Worm (Caenorhabditis elegans): Measurements from ENCODE around the gene btb-18.

DNA sequence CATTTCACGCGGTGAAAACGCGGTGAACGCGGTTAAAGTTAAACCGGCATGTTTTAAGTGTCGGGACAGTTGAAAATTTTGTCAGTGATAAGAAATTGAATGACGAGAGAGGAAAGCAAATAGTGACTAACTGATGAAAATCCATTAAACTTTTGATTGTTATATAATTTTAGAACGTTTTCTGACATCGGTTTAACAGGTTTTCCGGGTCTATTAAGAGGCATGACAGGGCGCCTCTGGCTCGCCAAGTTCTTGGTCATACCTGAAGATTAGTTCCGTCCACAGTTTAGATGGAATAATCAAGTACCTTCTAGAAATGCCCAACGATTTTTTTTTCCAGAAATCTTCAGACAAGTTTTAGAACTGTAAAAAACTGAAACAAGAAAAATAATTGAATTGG is 25.2 kb downstream of the btb-18 start, which contains the start of gene Y46D2A.2:
- TF ChIP-seq ZK546.5 (tag; optimal IDR thresholded peaks at IDR 0.05): no peak
- no peak for TF ChIP-seq lsy-12 (tag; optimal IDR thresholded peaks at IDR 0.05)
- TF ChIP-seq nhr-28 (tag; optimal IDR thresholded peaks at IDR 0.05): no peak
- no peak for TF ChIP-seq ama-1 (optimal IDR thresholded peaks at IDR 0.05)
- TF ChIP-seq ztf-4 (tag; optimal IDR thresholded peaks at IDR 0.05): no peak
- TF ChIP-seq nhr-237 (tag; optimal IDR thresholded peaks at IDR 0.05): no peak
- no peak for TF ChIP-seq lin-39 (tag; optimal IDR thresholded peaks at IDR 0.05)
- TF ChIP-seq fos-1 (tag; optimal IDR thresholded peaks at IDR 0.05): no peak
- no peak for TF ChIP-seq unc-39 (tag; optimal IDR thresholded peaks at IDR 0.05)
- no peak for TF ChIP-seq unc-62 (GFP tag; optimal IDR thresholded peaks at IDR 0.05)
- no peak for TF ChIP-seq snpc-4 (tag; optimal IDR thresholded peaks at IDR 0.05)
- no peak for TF ChIP-seq nfya-1 (tag; optimal IDR thresholded peaks at IDR 0.05; ENCODE audit: insufficient read depth)
- TF ChIP-seq egl-27 (tag; optimal IDR thresholded peaks at IDR 0.05): no peak
